Fruit fly (Drosophila melanogaster) whole organism, embryonic: Measurements from ENCODE around the gene CG32036.
A peak's percentile ranks its signal among the peaks of the same experiment; 100 is the strongest.

ENCODE experiments used
- B-H2 ChIP-seq: fragments of 200-800 bp; sonication (Bioruptor generic); optimal IDR thresholded peaks from 2 replicates; lab custom pipeline; 2018; ENCODE audit warnings: missing biosample characterization, mild to moderate bottlenecking, missing genetic modification characterization
- BtbVII ChIP-seq: fragments of 200-800 bp; sonication (Bioruptor generic); optimal IDR thresholded peaks from 3 replicates; lab custom pipeline; 2017; ENCODE audit warnings: missing biosample characterization, mild to moderate bottlenecking, missing genetic modification characterization
- CG10274 ChIP-seq: fragments of 200-800 bp; sonication (Bioruptor generic); optimal IDR thresholded peaks from 3 replicates; lab custom pipeline; 2017; ENCODE audit warnings: missing biosample characterization, mild to moderate bottlenecking, missing genetic modification characterization
- CG10321 ChIP-seq: fragments of 200-800 bp; sonication (Bioruptor generic); IDR thresholded peaks from 2 replicates; pipeline ENCODE4 v1.3.6; 2022; ENCODE audit warnings: missing biosample characterization, missing genetic modification characterization
- CG10462 ChIP-seq: fragments of 200-800 bp; sonication (Bioruptor generic); optimal IDR thresholded peaks from 2 replicates; lab custom pipeline; 2016; ENCODE audit warnings: missing biosample characterization, missing genetic modification characterization
- CG10543 ChIP-seq: fragments of 200-800 bp; sonication (Bioruptor generic); optimal IDR thresholded peaks from 3 replicates; lab custom pipeline; 2017; ENCODE audit warnings: missing biosample characterization, mild to moderate bottlenecking, missing genetic modification characterization, moderate library complexity
- CG11398 ChIP-seq: fragments of 200-800 bp; sonication (Bioruptor generic); optimal IDR thresholded peaks from 2 replicates; lab custom pipeline; 2016; ENCODE audit warnings: missing biosample characterization, missing genetic modification characterization
- CG12155 ChIP-seq: fragments of 200-800 bp; sonication (Bioruptor generic); optimal IDR thresholded peaks from 3 replicates; lab custom pipeline; 2016; ENCODE audit warnings: missing biosample characterization, missing genetic modification characterization
- CG12236 ChIP-seq: fragments of 200-800 bp; sonication (Bioruptor generic); optimal IDR thresholded peaks from 2 replicates; lab custom pipeline; 2016; ENCODE audit warnings: missing biosample characterization, missing genetic modification characterization
- CG15479 ChIP-seq: fragments of 200-800 bp; sonication (Bioruptor generic); optimal IDR thresholded peaks from 3 replicates; lab custom pipeline; 2019; ENCODE audit warnings: missing biosample characterization, mild to moderate bottlenecking, missing genetic modification characterization, moderate library complexity
- CG15514 ChIP-seq: fragments of 200-800 bp; sonication (Bioruptor generic); optimal IDR thresholded peaks from 3 replicates; lab custom pipeline; 2017; ENCODE audit warnings: missing biosample characterization, missing genetic modification characterization, mild to moderate bottlenecking, moderate library complexity, missing genetic modification reagents
- CG1647 ChIP-seq: fragments of 200-800 bp; sonication (Bioruptor generic); optimal IDR thresholded peaks from 3 replicates; lab custom pipeline; 2016; ENCODE audit warnings: missing biosample characterization, missing genetic modification characterization
- CG16815 ChIP-seq: fragments of 200-800 bp; sonication (Bioruptor generic); optimal IDR thresholded peaks from 3 replicates; lab custom pipeline; 2017; ENCODE audit warnings: missing biosample characterization, mild to moderate bottlenecking, missing genetic modification characterization
- CG1792 ChIP-seq: fragments of 200-800 bp; sonication (Bioruptor generic); optimal IDR thresholded peaks from 2 replicates; lab custom pipeline; 2016; ENCODE audit warnings: missing biosample characterization, missing genetic modification characterization
- CG1832 ChIP-seq: fragments of 200-800 bp; sonication (Bioruptor generic); optimal IDR thresholded peaks from 2 replicates; lab custom pipeline; 2017; ENCODE audit warnings: missing biosample characterization, mild to moderate bottlenecking, missing genetic modification characterization, inconsistent platforms
- CG18476 ChIP-seq: fragments of 200-800 bp; sonication (Bioruptor generic); optimal IDR thresholded peaks from 2 replicates; lab custom pipeline; 2016; ENCODE audit warnings: missing biosample characterization, mild to moderate bottlenecking, missing genetic modification characterization
- CG2202 ChIP-seq: fragments of 200-800 bp; sonication (Bioruptor generic); optimal IDR thresholded peaks from 2 replicates; lab custom pipeline; 2018; ENCODE audit warnings: missing biosample characterization, mild to moderate bottlenecking, missing genetic modification characterization
- CG2875 ChIP-seq: fragments of 200-800 bp; sonication (Bioruptor generic); optimal IDR thresholded peaks from 2 replicates; lab custom pipeline; 2017; ENCODE audit warnings: missing biosample characterization, mild to moderate bottlenecking, missing genetic modification characterization, missing genetic modification reagents
- CG3163 ChIP-seq: fragments of 200-800 bp; sonication (Bioruptor generic); optimal IDR thresholded peaks from 3 replicates; lab custom pipeline; 2016; ENCODE audit warnings: missing biosample characterization, missing genetic modification characterization
- CG4617 ChIP-seq: fragments of 200-800 bp; sonication (Bioruptor generic); optimal IDR thresholded peaks from 3 replicates; lab custom pipeline; 2016; ENCODE audit warnings: missing biosample characterization, missing genetic modification characterization, borderline replicate concordance
- CG7963 ChIP-seq: fragments of 200-800 bp; sonication (Bioruptor generic); IDR thresholded peaks from 3 replicates; pipeline ENCODE4 v1.3.6; 2022; ENCODE audit warnings: missing biosample characterization, missing genetic modification characterization; ENCODE audit not compliant: partially characterized antibody
- CG9727 ChIP-seq: fragments of 200-800 bp; sonication (Bioruptor generic); optimal IDR thresholded peaks from 3 replicates; lab custom pipeline; 2017; ENCODE audit warnings: missing biosample characterization, mild to moderate bottlenecking, missing genetic modification characterization
- CoRest ChIP-seq: fragments of 200-800 bp; sonication (Bioruptor generic); optimal IDR thresholded peaks from 3 replicates; lab custom pipeline; 2018; ENCODE audit warnings: missing biosample characterization, mild to moderate bottlenecking, missing genetic modification characterization, moderate library complexity
- Doc3 ChIP-seq: fragments of 200-800 bp; sonication (Bioruptor generic); IDR thresholded peaks from 3 replicates; pipeline ENCODE4 v1.3.6; 2022; ENCODE audit warnings: missing biosample characterization, missing genetic modification characterization; ENCODE audit not compliant: partially characterized antibody
- Dp ChIP-seq: fragments of 200-800 bp; sonication (Bioruptor generic); optimal IDR thresholded peaks from 2 replicates; lab custom pipeline; 2018; ENCODE audit warnings: missing biosample characterization, mild to moderate bottlenecking, missing genetic modification characterization, moderate library complexity
- HmgZ ChIP-seq: fragments of 200-800 bp; sonication (Bioruptor generic); optimal IDR thresholded peaks from 2 replicates; lab custom pipeline; 2018; ENCODE audit warnings: missing biosample characterization, mild to moderate bottlenecking, missing genetic modification characterization
- MTF-1 ChIP-seq: fragments of 200-800 bp; sonication (Bioruptor generic); optimal IDR thresholded peaks from 2 replicates; lab custom pipeline; 2018; ENCODE audit warnings: missing biosample characterization, mild to moderate bottlenecking, missing genetic modification characterization, borderline replicate concordance
- Nf-YB ChIP-seq: fragments of 200-800 bp; sonication (Bioruptor generic); optimal IDR thresholded peaks from 3 replicates; lab custom pipeline; 2019; ENCODE audit warnings: missing biosample characterization, mild to moderate bottlenecking, missing genetic modification characterization, moderate library complexity
- Side ChIP-seq: fragments of 200-800 bp; sonication (Bioruptor generic); optimal IDR thresholded peaks from 2 replicates; lab custom pipeline; 2016; ENCODE audit warnings: missing biosample characterization, missing genetic modification characterization
- ac ChIP-seq: fragments of 200-800 bp; sonication (Bioruptor generic); optimal IDR thresholded peaks from 3 replicates; lab custom pipeline; 2017; ENCODE audit warnings: missing biosample characterization, mild to moderate bottlenecking, missing genetic modification characterization
- bigmax ChIP-seq: fragments of 200-800 bp; sonication (Bioruptor generic); optimal IDR thresholded peaks from 2 replicates; lab custom pipeline; 2018; ENCODE audit warnings: missing biosample characterization, mild to moderate bottlenecking, missing genetic modification characterization
- cas ChIP-seq: fragments of 200-800 bp; sonication (Bioruptor generic); IDR thresholded peaks from 2 replicates; pipeline ENCODE4 v1.3.6; 2022; ENCODE audit warnings: missing biosample characterization, missing genetic modification characterization
- chn ChIP-seq: fragments of 200-800 bp; sonication (Bioruptor generic); optimal IDR thresholded peaks from 2 replicates; lab custom pipeline; 2016; ENCODE audit warnings: missing biosample characterization, missing genetic modification characterization
- croc ChIP-seq: fragments of 200-800 bp; sonication (Bioruptor generic); conservative IDR thresholded peaks from 3 replicates; pipeline ENCODE4 v1.3.6; 2022; ENCODE audit warnings: missing biosample characterization, missing genetic modification characterization
- crol ChIP-seq: fragments of 200-800 bp; sonication (Bioruptor generic); IDR thresholded peaks from 2 replicates; pipeline ENCODE4 v1.3.6; 2022; ENCODE audit warnings: missing biosample characterization, missing genetic modification characterization
- dati ChIP-seq: fragments of 200-800 bp; sonication (Bioruptor generic); IDR thresholded peaks from 2 replicates; pipeline ENCODE4 v1.3.6; 2022; ENCODE audit warnings: missing biosample characterization, missing genetic modification characterization
- dmrt11E ChIP-seq: fragments of 200-800 bp; sonication (Bioruptor generic); optimal IDR thresholded peaks from 3 replicates; lab custom pipeline; 2018; ENCODE audit warnings: missing biosample characterization, mild to moderate bottlenecking, missing genetic modification characterization, moderate library complexity
- fru ChIP-seq: fragments of >200 bp; optimal IDR thresholded peaks from 2 replicates; lab custom pipeline; 2017
- fu2 ChIP-seq: fragments of 200-800 bp; sonication (Bioruptor generic); optimal IDR thresholded peaks from 2 replicates; lab custom pipeline; 2016; ENCODE audit warnings: missing biosample characterization, missing genetic modification characterization
- knrl ChIP-seq: fragments of 200-800 bp; sonication (Bioruptor generic); IDR thresholded peaks from 3 replicates; pipeline ENCODE4 v1.3.6; 2022; ENCODE audit warnings: missing biosample characterization, missing genetic modification characterization; ENCODE audit not compliant: partially characterized antibody
- lov ChIP-seq, 2 experiments: fragments of 200-800 bp in 1 of 2; fragments of >200 bp in 1 of 2; sonication (Bioruptor generic) in 1 of 2; IDR thresholded peaks in 1 of 2; optimal IDR thresholded peaks in 1 of 2; 2 replicates in 1 of 2; 3 replicates in 1 of 2; pipeline versions ENCODE4 v1.3.6 to Lab custom; 2017 to 2022; ENCODE audit warnings: missing biosample characterization in 1 of 2, missing genetic modification characterization in 1 of 2
- mirr ChIP-seq: fragments of 200-800 bp; sonication (Bioruptor generic); optimal IDR thresholded peaks from 3 replicates; lab custom pipeline; 2018; ENCODE audit warnings: missing biosample characterization, mild to moderate bottlenecking, missing genetic modification characterization
- nau ChIP-seq: fragments of 200-800 bp; sonication (Bioruptor generic); optimal IDR thresholded peaks from 3 replicates; lab custom pipeline; 2017; ENCODE audit warnings: missing biosample characterization, mild to moderate bottlenecking, missing genetic modification characterization, missing genetic modification reagents
- prd ChIP-seq, 3 experiments: fragments of >200 bp in 2 of 3; fragments of 200-800 bp in 1 of 3; sonication (Bioruptor generic) in 1 of 3; optimal IDR thresholded peaks in 2 of 3; IDR thresholded peaks in 1 of 3; 2 replicates in 2 of 3; 3 replicates in 1 of 3; pipeline versions ENCODE4 v1.3.6 to Lab custom; 2017 to 2022; ENCODE audit warnings: missing biosample characterization in 1 of 3, missing genetic modification characterization in 1 of 3
- psq ChIP-seq: fragments of 200-800 bp; sonication (Bioruptor generic); optimal IDR thresholded peaks from 2 replicates; lab custom pipeline; 2017; ENCODE audit warnings: missing biosample characterization, missing genetic modification characterization
- pum ChIP-seq: fragments of 200-800 bp; sonication (Bioruptor generic); optimal IDR thresholded peaks from 2 replicates; lab custom pipeline; 2016; ENCODE audit warnings: missing biosample characterization, missing genetic modification characterization
- sob ChIP-seq: fragments of 200-800 bp; sonication (Bioruptor generic); IDR thresholded peaks from 2 replicates; pipeline ENCODE4 v1.3.6; 2022; ENCODE audit warnings: missing biosample characterization, missing genetic modification characterization
- vfl ChIP-seq: fragments of 200-800 bp; sonication (Bioruptor generic); optimal IDR thresholded peaks from 2 replicates; lab custom pipeline; 2016; ENCODE audit warnings: missing biosample characterization, missing genetic modification characterization
- zen2 ChIP-seq: fragments of 200-800 bp; sonication (Bioruptor generic); IDR thresholded peaks from 3 replicates; pipeline ENCODE4 v1.3.6; 2022; ENCODE audit warnings: missing biosample characterization, missing genetic modification characterization; ENCODE audit not compliant: partially characterized antibody

The CG32036 gene

dm6 chr3L:9476829-9477228 is 12.2 kb downstream of the CG32036 start, which contains the start of the genes Uch-L5 and Jarid2 (continued):
- TF ChIP-seq CG1792, result no peak
- TF ChIP-seq Doc3, result no peak; the same call in 2 of the 3 replicates
- TF ChIP-seq knrl (GFP tag; lab: Robert Waterston, UW), result no peak
- TF ChIP-seq prd (optimal IDR thresholded peaks at IDR 0.05; lab: Kevin White, UChicago), result no peak
- TF ChIP-seq prd (GFP tag; IDR thresholded peaks at IDR 0.05; lab: Robert Waterston, UW), result 0 out of 3 replicates have a peak, but pooled peaks have one; percentile 27
- peak; percentile 62 for TF ChIP-seq MTF-1 (GFP tag; lab: Kevin White, UChicago)
- peak; percentile 53 for TF ChIP-seq psq (GFP tag; lab: Kevin White, UChicago)
- no peak for TF ChIP-seq CG12236 (GFP tag; lab: Kevin White, UChicago)
- no peak for TF ChIP-seq ac (GFP tag; lab: Kevin White, UChicago)
- peak; percentile 42 for TF ChIP-seq pum (GFP tag; lab: Kevin White, UChicago)
- TF ChIP-seq CoRest, result peak; percentile 28
- TF ChIP-seq vfl (GFP tag; lab: Kevin White, UChicago), result peak; percentile 63
- TF ChIP-seq BtbVII (GFP tag; lab: Kevin White, UChicago), result no peak
- no peak for TF ChIP-seq CG1832 (GFP tag; lab: Kevin White, UChicago)
- peak; percentile 46 for TF ChIP-seq CG1647 (GFP tag; lab: Kevin White, UChicago)
- peak; percentile 85 for TF ChIP-seq CG15514 (GFP tag; lab: Kevin White, UChicago)
- TF ChIP-seq CG10462, result no peak
- TF ChIP-seq zen2 (GFP tag; lab: Robert Waterston, UW), result no peak
- peak; percentile 63 for TF ChIP-seq HmgZ (tag; lab: Kevin White, UChicago)
- no peak for TF ChIP-seq crol (GFP tag; lab: Robert Waterston, UW)
- TF ChIP-seq sob (GFP tag; lab: Robert Waterston, UW), result peak; percentile 55
- TF ChIP-seq CG10321 (GFP tag; lab: Robert Waterston, UW), result no peak
- no peak for TF ChIP-seq CG18476
- peak; percentile 58 for TF ChIP-seq Side
- peak; percentile 61 for TF ChIP-seq mirr (GFP tag; lab: Kevin White, UChicago)
- peak; percentile 20 for TF ChIP-seq CG15479 (GFP tag; lab: Kevin White, UChicago)
- TF ChIP-seq croc (GFP tag; lab: Robert Waterston, UW), result no peak
- peak; percentile 62 for TF ChIP-seq Dp (GFP tag; lab: Kevin White, UChicago)
- peak; percentile 44 for TF ChIP-seq CG10543 (GFP tag; lab: Kevin White, UChicago)
- TF ChIP-seq dmrt11E (tag; lab: Kevin White, UChicago), result no peak
- TF ChIP-seq fu2 (GFP tag; lab: Kevin White, UChicago), result peak; percentile 56
- TF ChIP-seq CG16815, result no peak
- peak; percentile 63 for TF ChIP-seq CG11398 (GFP tag; lab: Kevin White, UChicago)
- peak; percentile 40 for TF ChIP-seq CG3163 (GFP tag; lab: Kevin White, UChicago)
- TF ChIP-seq fru, result no peak
- no peak for TF ChIP-seq nau (GFP tag; lab: Kevin White, UChicago)
- no peak for TF ChIP-seq cas (GFP tag; lab: Robert Waterston, UW)
- TF ChIP-seq B-H2, result peak; percentile 38
- TF ChIP-seq CG7963 (GFP tag; lab: Robert Waterston, UW), result 0 out of 3 replicates have a peak, but pooled peaks have one; percentile 8
- peak; percentile 45 for TF ChIP-seq CG12155 (GFP tag; lab: Kevin White, UChicago)
- no peak for TF ChIP-seq lov (optimal IDR thresholded peaks at IDR 0.05; lab: Kevin White, UChicago)
- no peak for TF ChIP-seq lov (GFP tag; IDR thresholded peaks at IDR 0.05; lab: Robert Waterston, UW)
- no peak for TF ChIP-seq CG9727
- peak; percentile 48 for TF ChIP-seq Nf-YB
- peak; percentile 65 for TF ChIP-seq chn (GFP tag; lab: Kevin White, UChicago)
- no peak for TF ChIP-seq CG2202 (tag; lab: Kevin White, UChicago)
- TF ChIP-seq CG4617 (GFP tag; lab: Kevin White, UChicago), result peak; percentile 97
- no peak for TF ChIP-seq CG10274 (GFP tag; lab: Kevin White, UChicago)
- TF ChIP-seq dati, result no peak
- TF ChIP-seq CG2875, result peak; percentile 2
- TF ChIP-seq bigmax (GFP tag; lab: Kevin White, UChicago), result peak; percentile 53
